Worm (Caenorhabditis elegans): ENCODE measurements around the gene atg-16.1.

DNA sequence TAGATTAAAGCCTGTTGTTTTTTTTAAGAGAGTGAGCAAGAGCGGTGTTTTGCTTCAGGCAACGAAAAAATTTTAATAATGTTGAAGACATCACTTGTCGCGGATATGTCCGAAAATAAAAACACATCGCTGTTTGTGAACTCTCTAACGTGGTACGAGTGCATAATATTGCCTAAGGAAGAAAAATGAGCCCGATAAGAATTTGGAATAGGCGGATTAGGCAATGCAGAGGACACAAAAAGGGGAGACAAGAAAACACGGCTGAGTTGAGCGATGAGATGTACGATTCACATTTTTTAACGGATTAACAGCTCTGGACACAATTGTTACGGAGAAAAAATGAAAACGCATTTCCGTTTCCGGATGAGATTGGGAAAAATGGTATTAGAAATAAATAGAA lies 34.9 kb downstream of the atg-16.1 start:
- TF ChIP-seq tab-1 (GFP tag; IDR thresholded peaks at IDR 0.05) (no peak), ztf-29 (GFP tag; IDR thresholded peaks at IDR 0.05) (no peak), med-1 (GFP tag; optimal IDR thresholded peaks at IDR 0.05; ENCODE audit: insufficient read depth) (no peak), flt-1 (GFP tag; IDR thresholded peaks at IDR 0.05) (no peak), cog-1 (tag; optimal IDR thresholded peaks at IDR 0.05) (no peak)

Data from whole organism, midembryonic.